Fruit fly (Drosophila melanogaster): ENCODE results near the gene Sbat.
A peak's percentile ranks its signal among the peaks of the same experiment; 100 is the strongest.

Gene Sbat

dm6 chr2L:2830341-2830800, 47.8 kb upstream of the Sbat start (continued):
- TF ChIP-seq Dp (GFP tag; optimal IDR thresholded peaks at IDR 0.05) (no peak), pita (GFP tag; optimal IDR thresholded peaks at IDR 0.05) (no peak), lab (GFP tag; optimal IDR thresholded peaks at IDR 0.05) (peak; percentile 86), disco-r (GFP tag; optimal IDR thresholded peaks at IDR 0.05) (peak; percentile 40), chinmo (GFP tag; IDR thresholded peaks at IDR 0.05; ENCODE audit: partially characterized antibody) (no peak), CG3847 (GFP tag; IDR thresholded peaks at IDR 0.05) (peak; percentile 69), CG11093 (GFP tag; IDR thresholded peaks at IDR 0.05) (peak; percentile 74; the same call in 2 of the 3 replicates), Abd-B (GFP tag; optimal IDR thresholded peaks at IDR 0.05) (peak; percentile 83), CG14441 (GFP tag; IDR thresholded peaks at IDR 0.05) (peak; percentile 53), CG15479 (GFP tag; optimal IDR thresholded peaks at IDR 0.05) (no peak), CG9609 (GFP tag; optimal IDR thresholded peaks at IDR 0.05) (no peak), nerfin-1 (tag; optimal IDR thresholded peaks at IDR 0.05) (peak; percentile 87), CG6813 (GFP tag; optimal IDR thresholded peaks at IDR 0.05) (peak; percentile 86), mirr (GFP tag; optimal IDR thresholded peaks at IDR 0.05) (no peak), Dref (GFP tag; IDR thresholded peaks at IDR 0.05) (no peak), CG14710 (tag; optimal IDR thresholded peaks at IDR 0.05) (peak; percentile 94), CG17359 (tag; optimal IDR thresholded peaks at IDR 0.05) (peak; percentile 80), bab2 (GFP tag; optimal IDR thresholded peaks at IDR 0.05) (peak; percentile 45), exex (tag; optimal IDR thresholded peaks at IDR 0.05) (peak; percentile 50), CG18764 (GFP tag; optimal IDR thresholded peaks at IDR 0.05) (peak; percentile 69), CG10565 (GFP tag; optimal IDR thresholded peaks at IDR 0.05) (peak; percentile 39), CG2129 (GFP tag; IDR thresholded peaks at IDR 0.05; ENCODE audit: partially characterized antibody) (no peak), Ssrp (tag; optimal IDR thresholded peaks at IDR 0.05) (peak; percentile 92), grn (GFP tag; optimal IDR thresholded peaks at IDR 0.05) (no peak), CG34376 (GFP tag; optimal IDR thresholded peaks at IDR 0.05) (peak; percentile 29), Mes4 (GFP tag; optimal IDR thresholded peaks at IDR 0.05) (no peak), btn (GFP tag; optimal IDR thresholded peaks at IDR 0.05) (no peak), her (GFP tag; optimal IDR thresholded peaks at IDR 0.05) (no peak), CG8359 (GFP tag; optimal IDR thresholded peaks at IDR 0.05; ENCODE audit: borderline replicate concordance) (peak; percentile 83), sd (tag; optimal IDR thresholded peaks at IDR 0.05) (peak; percentile 44), CG42726 (GFP tag; IDR thresholded peaks at IDR 0.05; ENCODE audit: partially characterized antibody) (no peak), CG8765 (GFP tag; IDR thresholded peaks at IDR 0.05) (0 out of 2 replicates have a peak, but pooled peaks have one; percentile 10), CG12744 (GFP tag; optimal IDR thresholded peaks at IDR 0.05) (peak; percentile 46), CG4328 (GFP tag; optimal IDR thresholded peaks at IDR 0.05) (peak; percentile 87), CG10147 (GFP tag; optimal IDR thresholded peaks at IDR 0.05) (peak; percentile 93), fd102C (GFP tag; optimal IDR thresholded peaks at IDR 0.05) (no peak), gsb-n (tag; optimal IDR thresholded peaks at IDR 0.05) (peak; percentile 86), sqz (GFP tag; optimal IDR thresholded peaks at IDR 0.05) (peak; percentile 74), CG3281 (GFP tag; optimal IDR thresholded peaks at IDR 0.05) (peak; percentile 90), zfh2 (GFP tag; optimal IDR thresholded peaks at IDR 0.05) (peak; percentile 52), CG9817 (tag; optimal IDR thresholded peaks at IDR 0.05) (peak; percentile 75), CG31388 (GFP tag; optimal IDR thresholded peaks at IDR 0.05) (peak; percentile 41), slbo (GFP tag; IDR thresholded peaks at IDR 0.05) (no peak; the same call in 1 of the 2 replicates), CG1233 (GFP tag; optimal IDR thresholded peaks at IDR 0.05) (peak; percentile 88), wek (GFP tag; optimal IDR thresholded peaks at IDR 0.05) (no peak), cwo (GFP tag; optimal IDR thresholded peaks at IDR 0.05) (peak; percentile 77), CG3065 (GFP tag; optimal IDR thresholded peaks at IDR 0.05) (peak; percentile 17), tna (GFP tag; IDR thresholded peaks at IDR 0.05; ENCODE audit: partially characterized antibody) (no peak), wor (GFP tag; IDR thresholded peaks at IDR 0.05) (peak; percentile 79)
